Worm (Caenorhabditis elegans): Measurements from ENCODE around the gene nhr-35.

DNA sequence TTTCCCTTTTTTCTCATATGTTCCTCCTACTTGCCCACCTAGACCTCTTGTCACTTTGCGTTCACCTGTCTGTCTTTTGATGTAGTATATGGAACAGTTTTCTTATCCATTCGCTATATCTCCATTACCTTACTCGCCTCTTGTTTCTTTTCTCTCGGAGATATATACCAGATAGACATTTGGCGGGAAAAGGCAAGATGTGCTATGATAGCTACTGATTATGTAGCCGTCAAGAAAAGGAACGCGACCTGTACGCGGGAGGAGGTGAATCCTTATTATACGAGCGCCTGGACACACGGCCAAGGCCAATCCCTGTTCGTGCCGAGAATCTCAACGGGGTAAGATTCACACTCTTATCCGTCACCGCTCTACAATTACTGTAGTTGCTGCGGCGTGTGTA is 20.5 kb downstream of the nhr-35 start:
- no peak for TF ChIP-seq fax-1 (tag; optimal IDR thresholded peaks at IDR 0.05)
- no peak for TF ChIP-seq dmd-4 (tag; optimal IDR thresholded peaks at IDR 0.05; ENCODE audit: borderline replicate concordance)
- TF ChIP-seq ceh-9 (tag; optimal IDR thresholded peaks at IDR 0.05) = no peak
- TF ChIP-seq elt-2 (tag; optimal IDR thresholded peaks at IDR 0.05) = no peak
- no peak for TF ChIP-seq dve-1 (tag; optimal IDR thresholded peaks at IDR 0.05)

All from whole organism, late embryonic.